Worm (Caenorhabditis elegans): Measurements from ENCODE around the gene T19D12.6.

T19D12.6 gene

DNA sequence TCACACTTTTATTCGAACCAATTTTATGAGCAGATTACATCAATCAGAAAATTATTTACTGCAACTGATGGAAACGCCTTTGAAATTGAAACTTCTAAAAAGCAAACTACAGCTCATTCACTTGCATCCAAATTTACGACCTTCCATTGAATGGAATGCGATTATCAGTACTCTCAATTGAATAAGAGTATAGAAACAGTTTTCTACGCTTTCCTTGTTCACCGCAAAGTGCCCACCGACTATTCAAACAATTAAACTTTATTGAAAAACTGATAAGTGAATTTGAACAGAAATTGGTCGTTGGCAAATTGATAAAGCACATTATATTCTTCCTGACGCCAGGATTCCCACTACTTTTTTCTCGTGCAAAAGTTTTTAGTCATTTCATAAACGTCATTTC, 23.0 kb upstream of the T19D12.6 start:
- TF ChIP-seq nhr-232 (tag; optimal IDR thresholded peaks at IDR 0.05) = no peak
- no peak for TF ChIP-seq ama-1 (optimal IDR thresholded peaks at IDR 0.05)
- no peak for TF ChIP-seq fkh-6 (tag; optimal IDR thresholded peaks at IDR 0.05)
- TF ChIP-seq lim-6 (tag; optimal IDR thresholded peaks at IDR 0.05) = no peak
- no peak for TF ChIP-seq tbx-2 (tag; optimal IDR thresholded peaks at IDR 0.05)
- TF ChIP-seq ceh-31 (tag; optimal IDR thresholded peaks at IDR 0.05) = no peak
- no peak for TF ChIP-seq ceh-18 (tag; optimal IDR thresholded peaks at IDR 0.05)
- no peak for TF ChIP-seq T23F11.4 (GFP tag; optimal IDR thresholded peaks at IDR 0.05)

DNA sequence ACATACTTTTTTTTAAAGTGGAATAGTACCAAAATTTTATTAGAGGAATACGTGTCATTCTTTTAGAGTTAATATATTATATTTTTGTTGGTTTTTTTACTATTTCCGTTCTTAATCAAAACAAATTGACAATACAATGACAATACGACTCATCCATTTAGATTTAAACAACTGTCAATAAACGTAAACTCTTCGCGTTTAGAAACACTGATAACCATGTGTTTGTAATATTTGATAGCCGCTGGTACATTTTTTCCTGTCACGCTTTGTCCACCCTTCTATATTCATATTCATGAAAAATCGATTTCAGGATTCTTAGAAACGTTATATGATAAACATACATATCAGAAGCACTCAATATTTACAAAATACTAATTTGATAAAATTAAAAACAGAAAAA, 20.9 kb upstream of the T19D12.6 start:
- TF ChIP-seq ceh-45 (GFP tag; IDR thresholded peaks at IDR 0.05) (no peak), hlh-13 (GFP tag; optimal IDR thresholded peaks at IDR 0.05) (no peak), elt-2 (tag; optimal IDR thresholded peaks at IDR 0.05) (no peak), unc-86 (tag; optimal IDR thresholded peaks at IDR 0.05) (no peak), pqm-1 (tag; optimal IDR thresholded peaks at IDR 0.05) (no peak), ceh-6 (GFP tag; optimal IDR thresholded peaks at IDR 0.05) (no peak), pha-4 (tag; optimal IDR thresholded peaks at IDR 0.05) (no peak), pax-1 (tag; optimal IDR thresholded peaks at IDR 0.05) (no peak), ceh-18 (tag; optimal IDR thresholded peaks at IDR 0.05) (no peak), sox-4 (tag; optimal IDR thresholded peaks at IDR 0.05) (no peak), ceh-30 (tag; optimal IDR thresholded peaks at IDR 0.05) (no peak)

DNA sequence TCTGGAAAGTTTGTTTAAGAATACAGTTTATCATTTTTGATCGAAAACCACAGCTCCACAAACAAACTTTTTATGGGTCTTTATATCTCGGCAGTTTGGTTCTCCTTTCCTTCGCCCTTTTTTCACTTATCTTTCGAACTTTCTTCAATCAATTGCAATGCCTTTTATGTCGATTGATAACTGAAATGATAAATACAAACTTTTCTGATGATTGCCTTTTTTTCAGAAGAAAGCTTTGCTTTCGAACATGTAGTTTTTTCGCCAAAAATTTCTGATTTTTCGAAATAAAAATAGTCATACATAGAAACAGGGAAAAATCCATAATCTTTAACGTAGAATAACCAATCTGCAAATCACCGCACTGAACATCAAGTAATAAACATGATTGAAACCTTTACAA, 18.3 kb upstream of the T19D12.6 start, which contains the start of gene T19D12.2:
T19D12.2 (plus strand) TSS at position 125 of the 400 bp plus-strand sequence.
- TF ChIP-seq elt-2 (tag; optimal IDR thresholded peaks at IDR 0.05) = peak; percentile 18
- no peak for TF ChIP-seq sox-4 (tag; optimal IDR thresholded peaks at IDR 0.05)

ce11 chrII:6658766-6659165, 15.8 kb upstream of the T19D12.6 start, which contains the start of gene T19D12.10:
TSS of gene T19D12.10 (minus strand) at chrII:6658866.
- TF ChIP-seq madf-2 (tag; optimal IDR thresholded peaks at IDR 0.05) (no peak), fkh-6 (tag; optimal IDR thresholded peaks at IDR 0.05) (no peak), tbx-2 (tag; optimal IDR thresholded peaks at IDR 0.05) (no peak), fax-1 (tag; optimal IDR thresholded peaks at IDR 0.05) (no peak), eyg-1 (tag; optimal IDR thresholded peaks at IDR 0.05) (no peak), che-1 (tag; optimal IDR thresholded peaks at IDR 0.05) (no peak)

- TF ChIP-seq ceh-6 (GFP tag; optimal IDR thresholded peaks at IDR 0.05) (no peak), tbx-2 (tag; optimal IDR thresholded peaks at IDR 0.05) (no peak), ttx-3 (tag; optimal IDR thresholded peaks at IDR 0.05) (no peak), che-1 (tag; optimal IDR thresholded peaks at IDR 0.05) (no peak), fax-1 (tag; optimal IDR thresholded peaks at IDR 0.05) (no peak), F13H6.1 (tag; optimal IDR thresholded peaks at IDR 0.05) (no peak), pha-2 (tag; optimal IDR thresholded peaks at IDR 0.05) (no peak), K02D7.2 (tag; optimal IDR thresholded peaks at IDR 0.05) (no peak), ceh-14 (tag; optimal IDR thresholded peaks at IDR 0.05) (no peak), C38D4.7 (GFP tag; optimal IDR thresholded peaks at IDR 0.05) (no peak), npax-4 (tag; optimal IDR thresholded peaks at IDR 0.05) (no peak), ceh-2 (tag; optimal IDR thresholded peaks at IDR 0.05) (no peak), ceh-30 (tag; optimal IDR thresholded peaks at IDR 0.05) (no peak), nhr-11 (tag; optimal IDR thresholded peaks at IDR 0.05) (no peak), ceh-45 (GFP tag; IDR thresholded peaks at IDR 0.05) (no peak), ets-4 (tag; optimal IDR thresholded peaks at IDR 0.05) (no peak), pag-3 (tag; optimal IDR thresholded peaks at IDR 0.05; ENCODE audit: borderline replicate concordance) (no peak), fkh-10 (GFP tag; optimal IDR thresholded peaks at IDR 0.05) (no peak)
These were observed 11.4 kb upstream of the T19D12.6 start, which contains the start of gene T19D12.9 for ce11 chrII:6654284-6654683. TSS of gene T19D12.9 (minus strand) at chrII:6654384.

ce11 chrII:6651719-6652118, 8.8 kb upstream of the T19D12.6 start, which contains the start of gene sra-26:
TSS of gene sra-26 (minus strand) at chrII:6651819.
- no peak for TF ChIP-seq hlh-30 (tag; optimal IDR thresholded peaks at IDR 0.05; ENCODE audit: insufficient read depth)
- no peak for TF ChIP-seq ceh-45 (GFP tag; IDR thresholded peaks at IDR 0.05)
- TF ChIP-seq fax-1 (tag; optimal IDR thresholded peaks at IDR 0.05) = no peak
- TF ChIP-seq pha-4 (tag; optimal IDR thresholded peaks at IDR 0.05) = no peak
- TF ChIP-seq pag-3 (tag; optimal IDR thresholded peaks at IDR 0.05; ENCODE audit: borderline replicate concordance) = no peak
